Worm (Caenorhabditis elegans) whole organism, young adult: Measurements from ENCODE around the gene C05D9.3.

Experiments
- F55B11.4 ChIP-seq: sonication (generic microtip); optimal IDR thresholded peaks from 2 replicates; lab custom pipeline; 2016; ENCODE audit warnings: missing compliant biosample characterization, missing genetic modification characterization, borderline replicate concordance; ENCODE audit not compliant: insufficient read depth
- ceh-40 ChIP-seq: fragments of 200-800 bp; sonication (Bioruptor generic); IDR thresholded peaks from 2 replicates; pipeline ENCODE4 v1.3.6; 2022; ENCODE audit warnings: missing genetic modification characterization, missing compliant biosample characterization

- TF ChIP-seq ceh-40 = no peak
- TF ChIP-seq F55B11.4 (tag; lab: Kevin White, UChicago) = no peak
These were observed 3.9 kb upstream of the C05D9.3 start, which contains the start of gene C05D9.4 for ce11 chrX:1107758-1108157.
